Worm (Caenorhabditis elegans): ENCODE measurements around the gene epac-1.

epac-1 gene

DNA sequence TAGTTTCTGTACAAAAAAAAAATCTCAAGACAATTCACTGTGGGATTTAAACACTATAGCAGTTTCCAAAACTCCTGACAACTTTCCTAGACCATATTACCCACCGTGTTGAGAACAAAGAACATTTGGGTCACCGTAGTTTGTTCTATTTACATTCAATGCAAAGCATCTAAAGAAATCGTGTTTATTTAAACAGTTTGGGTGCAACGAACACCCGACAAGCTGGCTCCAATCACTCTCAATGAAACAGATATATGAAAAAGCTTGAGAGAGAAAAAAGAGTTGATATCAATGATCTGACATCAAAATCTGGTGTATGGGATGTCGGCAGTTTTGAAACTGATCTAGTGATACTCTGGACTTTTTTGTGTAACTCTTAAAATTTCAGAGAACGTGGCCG lies 34.0 kb upstream of the epac-1 start:
- TF ChIP-seq sma-9 (GFP tag; optimal IDR thresholded peaks at IDR 0.05) = peak; percentile 20
- no peak for TF ChIP-seq sma-9 (tag; optimal IDR thresholded peaks at IDR 0.05)
- no peak for TF ChIP-seq nhr-21 (tag; optimal IDR thresholded peaks at IDR 0.05)
- TF ChIP-seq lsy-2 (tag; optimal IDR thresholded peaks at IDR 0.05) = peak in 1 of 2 experiments; percentile 20
- TF ChIP-seq F13H6.1 (tag; optimal IDR thresholded peaks at IDR 0.05) = peak; percentile 39

DNA sequence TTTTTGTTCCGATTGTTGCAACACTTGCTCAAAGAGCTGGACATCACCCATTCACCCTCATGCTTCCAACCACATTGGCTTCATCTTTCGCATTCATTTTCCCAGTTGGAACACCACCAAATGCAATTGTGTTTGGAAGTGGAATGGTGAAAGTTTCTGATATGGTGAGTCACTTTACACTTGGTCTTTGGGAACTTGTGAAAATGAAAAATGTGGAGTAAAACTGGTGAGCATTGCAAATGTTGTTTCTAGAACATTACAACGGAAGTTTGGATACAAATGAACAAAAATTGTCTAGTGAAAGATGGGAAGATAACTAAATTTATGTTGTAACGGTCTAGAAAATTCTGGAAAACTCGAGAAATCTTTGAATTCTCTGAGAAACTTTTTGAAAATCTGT lies 32.7 kb upstream of the epac-1 start:
- no peak for TF ChIP-seq elt-1 (tag; optimal IDR thresholded peaks at IDR 0.05)
- no peak for TF ChIP-seq nhr-23 (tag; optimal IDR thresholded peaks at IDR 0.05)
- TF ChIP-seq ama-1 (optimal IDR thresholded peaks at IDR 0.05) = no peak
- TF ChIP-seq lin-13 (GFP tag; optimal IDR thresholded peaks at IDR 0.05) = no peak
- TF ChIP-seq lin-11 (tag; optimal IDR thresholded peaks at IDR 0.05) = no peak
- TF ChIP-seq nhr-10 (tag; optimal IDR thresholded peaks at IDR 0.05) = no peak
- TF ChIP-seq nhr-21 (tag; optimal IDR thresholded peaks at IDR 0.05) = no peak
- no peak for TF ChIP-seq dmd-4 (tag; optimal IDR thresholded peaks at IDR 0.05)
- TF ChIP-seq peb-1 (tag; optimal IDR thresholded peaks at IDR 0.05) = no peak
- no peak for TF ChIP-seq mbf-1 (tag; optimal IDR thresholded peaks at IDR 0.05)
- TF ChIP-seq nhr-237 (tag; optimal IDR thresholded peaks at IDR 0.05) = no peak
- TF ChIP-seq ZK546.5 (tag; optimal IDR thresholded peaks at IDR 0.05) = no peak
- no peak for TF ChIP-seq nhr-77 (tag; optimal IDR thresholded peaks at IDR 0.05)
- no peak for TF ChIP-seq sma-9 (GFP tag; optimal IDR thresholded peaks at IDR 0.05)
- TF ChIP-seq sma-9 (tag; optimal IDR thresholded peaks at IDR 0.05) = no peak
- TF ChIP-seq aly-2 (tag; optimal IDR thresholded peaks at IDR 0.05) = no peak
- TF ChIP-seq lin-39 (tag; optimal IDR thresholded peaks at IDR 0.05) = no peak

DNA sequence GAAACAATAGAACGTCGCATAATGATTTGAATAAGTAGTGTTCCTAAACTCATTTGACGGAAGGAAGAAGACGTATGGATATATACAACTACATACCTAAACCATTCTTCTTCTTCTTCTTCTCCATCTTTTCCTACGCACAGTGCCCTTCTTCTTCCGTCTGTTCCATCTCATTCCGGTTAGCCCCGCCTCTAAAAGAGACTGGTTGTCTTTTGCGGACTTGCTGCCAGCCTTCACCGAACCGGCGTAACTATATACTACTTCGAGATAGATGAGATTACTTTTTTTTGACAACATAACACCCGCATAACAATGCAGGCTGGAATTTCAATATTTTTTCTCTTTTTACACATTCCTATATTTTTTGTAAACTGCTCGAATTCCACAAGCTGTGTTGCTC lies 28.6 kb upstream of the epac-1 start, which contains the start of the genes K08E5.5 and mua-3:
K08E5.5 (minus strand) TSS at position 101 of the 400 bp plus-strand sequence.
mua-3 (plus strand) TSS at position 313 of the 400 bp plus-strand sequence.
- TF ChIP-seq ZK546.5 (tag; optimal IDR thresholded peaks at IDR 0.05) (no peak), sem-4 (tag; optimal IDR thresholded peaks at IDR 0.05) (no peak), nhr-129 (tag; optimal IDR thresholded peaks at IDR 0.05) (no peak), elt-3 (tag; optimal IDR thresholded peaks at IDR 0.05) (no peak), elt-1 (tag; optimal IDR thresholded peaks at IDR 0.05) (no peak), R02D3.7 (tag; optimal IDR thresholded peaks at IDR 0.05) (no peak), ceh-16 (tag; optimal IDR thresholded peaks at IDR 0.05) (no peak), aly-2 (tag; optimal IDR thresholded peaks at IDR 0.05) (no peak), unc-62 (GFP tag; optimal IDR thresholded peaks at IDR 0.05) (no peak), lsy-2 (tag; optimal IDR thresholded peaks at IDR 0.05) (no peak), skn-1 (tag; optimal IDR thresholded peaks at IDR 0.05) (no peak), egl-27 (tag; optimal IDR thresholded peaks at IDR 0.05) (no peak), nhr-11 (tag; optimal IDR thresholded peaks at IDR 0.05) (no peak), ztf-1 (GFP tag; conservative IDR thresholded peaks at IDR 0.05) (no peak), ztf-4 (tag; optimal IDR thresholded peaks at IDR 0.05) (no peak), crh-2 (tag; optimal IDR thresholded peaks at IDR 0.05) (no peak)

DNA sequence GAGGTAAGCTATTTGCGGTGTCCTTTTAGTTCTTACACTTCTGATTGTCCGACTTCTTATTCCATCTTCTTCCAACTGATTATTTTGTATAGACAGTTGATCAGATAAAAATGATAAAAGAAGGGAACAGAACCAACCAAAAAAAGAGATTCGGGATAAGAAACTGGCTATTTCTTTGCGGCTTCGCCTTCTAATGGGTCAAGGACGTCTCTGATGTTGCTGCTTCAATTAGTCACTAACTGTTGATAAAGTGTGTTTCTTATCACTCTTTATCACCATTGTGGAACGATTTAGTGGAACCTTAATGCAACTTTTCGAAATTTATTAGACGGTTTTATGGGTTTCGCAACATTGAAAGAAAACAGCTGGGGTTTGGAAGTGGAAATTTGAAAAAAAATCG lies 18.7 kb upstream of the epac-1 start:
- TF ChIP-seq nhr-21 (tag; optimal IDR thresholded peaks at IDR 0.05) = peak; percentile 7
- TF ChIP-seq unc-55 (GFP tag; optimal IDR thresholded peaks at IDR 0.05) = no peak
- TF ChIP-seq gmeb-1 (tag; optimal IDR thresholded peaks at IDR 0.05) = no peak
- no peak for TF ChIP-seq egl-27 (tag; optimal IDR thresholded peaks at IDR 0.05)
- no peak for TF ChIP-seq unc-62 (GFP tag; optimal IDR thresholded peaks at IDR 0.05)
- TF ChIP-seq crh-2 (tag; optimal IDR thresholded peaks at IDR 0.05) = no peak
- TF ChIP-seq alr-1 (tag; optimal IDR thresholded peaks at IDR 0.05) = no peak
- TF ChIP-seq nhr-77 (tag; optimal IDR thresholded peaks at IDR 0.05) = no peak
- no peak for TF ChIP-seq snpc-4 (tag; optimal IDR thresholded peaks at IDR 0.05)
- TF ChIP-seq zag-1 (tag; optimal IDR thresholded peaks at IDR 0.05) = no peak
- TF ChIP-seq skn-1 (tag; optimal IDR thresholded peaks at IDR 0.05) = no peak
- TF ChIP-seq fos-1 (tag; optimal IDR thresholded peaks at IDR 0.05) = peak; percentile 58

DNA sequence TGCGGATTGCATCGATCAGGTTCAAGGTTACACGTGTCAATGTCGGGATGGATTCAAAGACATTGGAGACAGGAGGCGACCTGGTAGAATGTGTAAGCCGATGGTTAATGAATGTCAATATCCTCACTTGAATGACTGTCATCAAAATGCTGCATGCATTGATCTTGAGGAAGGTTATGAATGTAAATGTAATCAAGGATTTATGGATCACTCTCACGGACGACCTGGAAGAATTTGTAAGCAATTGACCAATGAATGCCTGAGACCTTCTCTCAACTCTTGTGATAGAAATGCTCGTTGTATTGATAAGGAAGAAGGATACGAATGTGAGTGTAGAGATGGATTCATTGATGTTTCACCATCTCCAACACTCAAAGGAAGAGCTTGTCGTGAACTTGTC lies 11.0 kb upstream of the epac-1 start:
- no peak for TF ChIP-seq crh-2 (tag; optimal IDR thresholded peaks at IDR 0.05)
- no peak for TF ChIP-seq skn-1 (tag; optimal IDR thresholded peaks at IDR 0.05)
- TF ChIP-seq ama-1 (optimal IDR thresholded peaks at IDR 0.05) = no peak
- no peak for TF ChIP-seq ceh-16 (tag; optimal IDR thresholded peaks at IDR 0.05)
- no peak for TF ChIP-seq sma-3 (GFP tag; optimal IDR thresholded peaks at IDR 0.05)
- TF ChIP-seq egl-27 (tag; optimal IDR thresholded peaks at IDR 0.05) = no peak
- no peak for TF ChIP-seq ZK546.5 (tag; optimal IDR thresholded peaks at IDR 0.05)
- no peak for TF ChIP-seq nhr-12 (tag; optimal IDR thresholded peaks at IDR 0.05)
- TF ChIP-seq alr-1 (tag; optimal IDR thresholded peaks at IDR 0.05) = no peak
- TF ChIP-seq gmeb-1 (tag; optimal IDR thresholded peaks at IDR 0.05) = no peak
- no peak for TF ChIP-seq mbf-1 (tag; optimal IDR thresholded peaks at IDR 0.05)
- no peak for TF ChIP-seq sma-9 (GFP tag; optimal IDR thresholded peaks at IDR 0.05)
- no peak for TF ChIP-seq sma-9 (tag; optimal IDR thresholded peaks at IDR 0.05)
- TF ChIP-seq nhr-21 (tag; optimal IDR thresholded peaks at IDR 0.05) = no peak
- TF ChIP-seq lin-39 (tag; optimal IDR thresholded peaks at IDR 0.05) = no peak
- no peak for TF ChIP-seq nhr-129 (tag; optimal IDR thresholded peaks at IDR 0.05)
- no peak for TF ChIP-seq mab-5 (tag; optimal IDR thresholded peaks at IDR 0.05)
- TF ChIP-seq unc-55 (GFP tag; optimal IDR thresholded peaks at IDR 0.05) = no peak
- TF ChIP-seq R02D3.7 (tag; optimal IDR thresholded peaks at IDR 0.05) = no peak
